Fruit fly (Drosophila melanogaster): ENCODE measurements around the gene CG13841.

The CG13841 gene

dm6 chr3R:22781412-22781811 is 13.9 kb upstream of the CG13841 start (continued):
- TF ChIP-seq peb (GFP tag; IDR thresholded peaks at IDR 0.05) (no peak), sr (GFP tag; IDR thresholded peaks at IDR 0.05) (no peak), CG8944 (GFP tag; optimal IDR thresholded peaks at IDR 0.05) (no peak), CG17385 (GFP tag; optimal IDR thresholded peaks at IDR 0.05) (peak; percentile 29), CG11695 (GFP tag; IDR thresholded peaks at IDR 0.05) (no peak), CG14965 (GFP tag; optimal IDR thresholded peaks at IDR 0.05; ENCODE audit: borderline replicate concordance) (no peak), Nf-YB (GFP tag; optimal IDR thresholded peaks at IDR 0.05) (no peak), pros (GFP tag; optimal IDR thresholded peaks at IDR 0.05) (peak; percentile 2), z (GFP tag; IDR thresholded peaks at IDR 0.05) (peak; percentile 46; the same call in 1 of the 3 replicates), vvl (GFP tag; IDR thresholded peaks at IDR 0.05) (peak; percentile 48; the same call in 1 of the 2 replicates), HLH4C (GFP tag; IDR thresholded peaks at IDR 0.05; ENCODE audit: partially characterized antibody) (no peak), CG2199 (GFP tag; IDR thresholded peaks at IDR 0.05) (0 out of 3 replicates have a peak, but pooled peaks have one; percentile 29), caup (GFP tag; optimal IDR thresholded peaks at IDR 0.05; ENCODE audit: severe bottlenecking) (peak; percentile 8), Atf-2 (GFP tag; optimal IDR thresholded peaks at IDR 0.05) (no peak), Blimp-1 (GFP tag; optimal IDR thresholded peaks at IDR 0.05) (peak; percentile 29), Myb (GFP tag; optimal IDR thresholded peaks at IDR 0.05) (no peak), az2 (GFP tag; optimal IDR thresholded peaks at IDR 0.05) (no peak), schlank (tag; optimal IDR thresholded peaks at IDR 0.05) (no peak), hth (optimal IDR thresholded peaks at IDR 0.05) (no peak), grau (tag; optimal IDR thresholded peaks at IDR 0.05) (no peak), CG34422 (GFP tag; IDR thresholded peaks at IDR 0.05) (peak; percentile 42; the same call in 1 of the 3 replicates), Lhr (GFP tag; optimal IDR thresholded peaks at IDR 0.05) (no peak), run (tag; optimal IDR thresholded peaks at IDR 0.05) (no peak), CHES-1-like (GFP tag; optimal IDR thresholded peaks at IDR 0.05) (peak; percentile 2), ERR (GFP tag; optimal IDR thresholded peaks at IDR 0.05) (no peak), zfh2 (GFP tag; optimal IDR thresholded peaks at IDR 0.05) (no peak), onecut (GFP tag; IDR thresholded peaks at IDR 0.05) (peak; percentile 53), CG18619 (GFP tag; optimal IDR thresholded peaks at IDR 0.05) (no peak), Optix (GFP tag; IDR thresholded peaks at IDR 0.05) (no peak; the same call in 2 of the 3 replicates), Pdp1 (GFP tag; optimal IDR thresholded peaks at IDR 0.05) (peak in 1 of 2 experiments; percentile 93), corto (GFP tag; optimal IDR thresholded peaks at IDR 0.05) (peak; percentile 28), CG2129 (GFP tag; IDR thresholded peaks at IDR 0.05; ENCODE audit: partially characterized antibody) (no peak), CG14014 (GFP tag; IDR thresholded peaks at IDR 0.05) (peak; percentile 53; the same call in 1 of the 2 replicates), wor (GFP tag; IDR thresholded peaks at IDR 0.05) (no peak), Gug (GFP tag; IDR thresholded peaks at IDR 0.05) (no peak), CG17568 (GFP tag; optimal IDR thresholded peaks at IDR 0.05) (no peak), CG10267 (tag; optimal IDR thresholded peaks at IDR 0.05) (no peak), E2f1 (GFP tag; IDR thresholded peaks at IDR 0.05) (no peak), CG16813 (GFP tag; IDR thresholded peaks at IDR 0.05; ENCODE audit: partially characterized antibody) (no peak), so (GFP tag; IDR thresholded peaks at IDR 0.05) (peak; percentile 78; the same call in 2 of the 3 replicates), CG18476 (GFP tag; optimal IDR thresholded peaks at IDR 0.05) (no peak), CG4617 (GFP tag; optimal IDR thresholded peaks at IDR 0.05; ENCODE audit: borderline replicate concordance) (no peak), Ets65A (GFP tag) (no peak), CG10979 (tag; optimal IDR thresholded peaks at IDR 0.05) (no peak), usp (GFP tag; optimal IDR thresholded peaks at IDR 0.05) (no peak), CG12659 (GFP tag; optimal IDR thresholded peaks at IDR 0.05) (peak; percentile 5), prd (optimal IDR thresholded peaks at IDR 0.05) (no peak), prd (GFP tag; IDR thresholded peaks at IDR 0.05) (no peak), Hr3 (GFP tag; optimal IDR thresholded peaks at IDR 0.05) (no peak), CG33557 (GFP tag; optimal IDR thresholded peaks at IDR 0.05) (no peak), yki (optimal IDR thresholded peaks at IDR 0.05) (no peak), Xbp1 (GFP tag; optimal IDR thresholded peaks at IDR 0.05) (no peak)
